Fruit fly (Drosophila melanogaster) whole organism, pupa: ENCODE data around the gene mag.

Experiments
- CG12605 ChIP-seq: fragments of 200-800 bp; sonication (Bioruptor generic); IDR thresholded peaks from 2 replicates; pipeline ENCODE4 v1.3.6; 2022; ENCODE audit warnings: missing biosample characterization, missing genetic modification characterization
- CG14655 ChIP-seq: fragments of 200-800 bp; sonication (Bioruptor generic); optimal IDR thresholded peaks from 3 replicates; lab custom pipeline; 2017; ENCODE audit warnings: mild to moderate bottlenecking, missing biosample characterization, missing genetic modification reagents, missing genetic modification characterization
- CG15710 ChIP-seq: fragments of 200-800 bp; sonication (Bioruptor generic); optimal IDR thresholded peaks from 2 replicates; lab custom pipeline; 2018; ENCODE audit warnings: missing biosample characterization, mild to moderate bottlenecking, missing genetic modification characterization, moderate library complexity
- CG17806 ChIP-seq: fragments of 200-800 bp; sonication (Bioruptor generic); optimal IDR thresholded peaks from 2 replicates; lab custom pipeline; 2018; ENCODE audit warnings: missing biosample characterization, mild to moderate bottlenecking, missing genetic modification characterization, moderate library complexity
- CG34367 ChIP-seq: fragments of 200-800 bp; sonication (Bioruptor generic); optimal IDR thresholded peaks from 2 replicates; lab custom pipeline; 2018; ENCODE audit warnings: missing biosample characterization, mild to moderate bottlenecking, missing genetic modification characterization
- CG4496 ChIP-seq: fragments of 200-800 bp; sonication (Bioruptor generic); IDR thresholded peaks from 3 replicates; pipeline ENCODE4 v1.3.6; 2022; ENCODE audit warnings: missing biosample characterization, missing genetic modification characterization
- CG8301 ChIP-seq: fragments of 200-800 bp; sonication (Bioruptor generic); optimal IDR thresholded peaks from 2 replicates; lab custom pipeline; 2018; ENCODE audit warnings: missing biosample characterization, mild to moderate bottlenecking, missing genetic modification characterization
- CG9948 ChIP-seq: fragments of 200-800 bp; sonication (Bioruptor generic); optimal IDR thresholded peaks from 2 replicates; lab custom pipeline; 2018; ENCODE audit warnings: missing biosample characterization, mild to moderate bottlenecking, missing genetic modification characterization, moderate library complexity
- Pif1A ChIP-seq: fragments of 200-800 bp; sonication (Bioruptor generic); optimal IDR thresholded peaks from 3 replicates; lab custom pipeline; 2016; ENCODE audit warnings: missing biosample characterization, missing genetic modification characterization
- Pif1B ChIP-seq: fragments of 200-800 bp; sonication (Bioruptor generic); optimal IDR thresholded peaks from 3 replicates; lab custom pipeline; 2016; ENCODE audit warnings: missing biosample characterization, missing genetic modification characterization
- Snoo ChIP-seq: fragments of 200-800 bp; sonication (Bioruptor generic); optimal IDR thresholded peaks from 3 replicates; lab custom pipeline; 2017; ENCODE audit warnings: missing biosample characterization, mild to moderate bottlenecking, missing genetic modification characterization, inconsistent platforms
- fd96Ca ChIP-seq: fragments of 200-800 bp; sonication (Bioruptor generic); IDR thresholded peaks from 3 replicates; pipeline ENCODE4 v1.3.6; 2022; ENCODE audit warnings: missing biosample characterization, missing genetic modification characterization
- gl ChIP-seq: fragments of 200-800 bp; sonication (Bioruptor generic); optimal IDR thresholded peaks from 2 replicates; lab custom pipeline; 2018; ENCODE audit warnings: missing biosample characterization, mild to moderate bottlenecking, missing genetic modification characterization
- rn ChIP-seq: fragments of 200-800 bp; sonication (Bioruptor generic); IDR thresholded peaks from 2 replicates; pipeline ENCODE4 v1.3.6; 2022; ENCODE audit warnings: missing biosample characterization, missing genetic modification characterization

DNA sequence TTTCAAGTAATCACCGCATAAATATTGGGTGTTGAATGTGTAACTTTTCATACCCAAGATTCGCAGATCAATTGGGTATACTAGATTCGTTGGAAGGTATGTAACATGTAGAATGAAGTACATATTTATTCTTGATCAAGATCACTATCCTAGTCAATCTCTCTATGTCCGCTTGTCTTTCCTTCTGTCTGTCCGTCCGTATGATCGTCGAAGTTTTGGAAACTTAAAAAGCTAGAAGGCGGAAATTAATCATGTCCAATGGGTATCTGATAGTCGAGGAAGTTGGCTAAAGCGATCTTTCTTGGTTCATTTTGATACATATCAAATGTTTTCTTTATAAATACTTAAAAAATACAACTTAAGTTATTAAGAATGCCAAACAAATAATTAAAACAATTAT, 27.2 kb downstream of the mag start:
- TF ChIP-seq CG9948 (tag; lab: Kevin White, UChicago) (no peak), Snoo (tag; lab: Kevin White, UChicago) (no peak), CG4496 (no peak), CG8301 (no peak), CG14655 (GFP tag; lab: Kevin White, UChicago) (no peak), Pif1A (GFP tag; lab: Kevin White, UChicago) (no peak), gl (no peak), CG34367 (tag; lab: Kevin White, UChicago) (no peak), Pif1B (GFP tag; lab: Kevin White, UChicago) (no peak), CG15710 (tag; lab: Kevin White, UChicago) (no peak), fd96Ca (GFP tag; lab: Robert Waterston, UW) (no peak), CG12605 (no peak), CG17806 (tag; lab: Kevin White, UChicago) (no peak), rn (GFP tag; lab: Robert Waterston, UW) (no peak)
